Worm (Caenorhabditis elegans) whole organism, L2 larva: ENCODE data around the gene ZK353.3.

Experiments
- C34F6.9 ChIP-seq: fragments of 150-350 bp; optimal IDR thresholded peaks from 2 replicates; lab custom pipeline; 2014; ENCODE audit warnings: missing biosample characterization, missing genetic modification characterization
- Y55F3AM.14 ChIP-seq: fragments of 200-800 bp; sonication (Bioruptor generic); optimal IDR thresholded peaks from 2 replicates; lab custom pipeline; 2018; ENCODE audit warnings: mild to moderate bottlenecking, missing genetic modification characterization, missing compliant biosample characterization
- ZK546.5 ChIP-seq: sonication (generic microtip); optimal IDR thresholded peaks from 2 replicates; lab custom pipeline; 2017; ENCODE audit warnings: missing biosample characterization, missing genetic modification characterization
- aly-2 ChIP-seq: fragments of 150-350 bp; optimal IDR thresholded peaks from 2 replicates; lab custom pipeline; 2014; ENCODE audit warnings: missing biosample characterization, missing genetic modification characterization
- ama-1 ChIP-seq: fragments of 150-350 bp; optimal IDR thresholded peaks from 2 replicates; lab custom pipeline; 2018; ENCODE audit warnings: inconsistent platforms
- ceh-16 ChIP-seq: fragments of 150-350 bp; optimal IDR thresholded peaks from 2 replicates; lab custom pipeline; 2014; ENCODE audit warnings: missing biosample characterization, missing genetic modification characterization
- ceh-82 ChIP-seq: fragments of 150-350 bp; optimal IDR thresholded peaks from 2 replicates; lab custom pipeline; 2014; ENCODE audit warnings: missing biosample characterization, missing genetic modification characterization
- crh-2 ChIP-seq: sonication (generic microtip); optimal IDR thresholded peaks from 2 replicates; lab custom pipeline; 2017; ENCODE audit warnings: missing biosample characterization, missing genetic modification characterization
- dmd-4 ChIP-seq: sonication (generic microtip); optimal IDR thresholded peaks from 2 replicates; lab custom pipeline; 2017; ENCODE audit warnings: missing biosample characterization, missing genetic modification characterization
- egl-27 ChIP-seq: sonication (generic microtip); optimal IDR thresholded peaks from 3 replicates; lab custom pipeline; 2017; ENCODE audit warnings: missing biosample characterization, missing genetic modification reagents, missing genetic modification characterization
- elt-1 ChIP-seq: fragments of 150-350 bp; optimal IDR thresholded peaks from 2 replicates; lab custom pipeline; 2014; ENCODE audit warnings: missing biosample characterization, missing genetic modification characterization
- elt-3 ChIP-seq: sonication (generic microtip); optimal IDR thresholded peaks from 2 replicates; lab custom pipeline; 2017; ENCODE audit warnings: missing biosample characterization, missing genetic modification characterization
- lin-11 ChIP-seq: fragments of 150-350 bp; sonication (generic microtip); optimal IDR thresholded peaks from 2 replicates; lab custom pipeline; 2014; ENCODE audit warnings: missing biosample characterization, missing genetic modification characterization, inconsistent platforms, mixed read lengths
- lin-39 ChIP-seq: fragments of 150-350 bp; optimal IDR thresholded peaks from 2 replicates; lab custom pipeline; 2014; ENCODE audit warnings: missing biosample characterization, missing genetic modification reagents, missing genetic modification characterization
- mdl-1 ChIP-seq, 2 experiments: fragments of 150-350 bp in 1 of 2; sonication (generic microtip) in 1 of 2; optimal IDR thresholded peaks; 2 replicates each; lab custom pipeline; 2017; ENCODE audit warnings: missing biosample characterization in 2 of 2, missing genetic modification characterization in 2 of 2
- nhr-11 ChIP-seq: fragments of 150-350 bp; optimal IDR thresholded peaks from 2 replicates; lab custom pipeline; 2014; ENCODE audit warnings: missing biosample characterization, missing genetic modification characterization
- nhr-23 ChIP-seq: fragments of 150-350 bp; optimal IDR thresholded peaks from 2 replicates; lab custom pipeline; 2014; ENCODE audit warnings: missing biosample characterization, missing genetic modification reagents, missing genetic modification characterization
- nhr-237 ChIP-seq: fragments of 150-350 bp; optimal IDR thresholded peaks from 2 replicates; lab custom pipeline; 2014; ENCODE audit warnings: missing biosample characterization, missing genetic modification characterization
- nhr-6 ChIP-seq: fragments of 150-350 bp; optimal IDR thresholded peaks from 2 replicates; lab custom pipeline; 2014; ENCODE audit warnings: missing biosample characterization, missing genetic modification characterization
- sma-3 ChIP-seq: sonication (generic microtip); optimal IDR thresholded peaks from 2 replicates; lab custom pipeline; 2016; ENCODE audit warnings: missing genetic modification reagents, missing genetic modification characterization, missing compliant biosample characterization
- sma-9 ChIP-seq, 2 experiments: fragments of 150-350 bp in 1 of 2; sonication (generic microtip) in 1 of 2; optimal IDR thresholded peaks; 2 replicates each; lab custom pipeline; 2014 to 2016; ENCODE audit warnings: missing genetic modification characterization in 2 of 2, mild to moderate bottlenecking in 1 of 2, missing biosample characterization in 1 of 2, missing compliant biosample characterization in 1 of 2, missing genetic modification reagents in 1 of 2, moderate library complexity in 1 of 2
- unc-55 ChIP-seq: fragments of 150-350 bp; sonication (generic microtip); optimal IDR thresholded peaks from 3 replicates; lab custom pipeline; 2014; ENCODE audit warnings: missing biosample characterization, missing genetic modification reagents, missing genetic modification characterization
- zag-1 ChIP-seq: fragments of 150-350 bp; optimal IDR thresholded peaks from 2 replicates; lab custom pipeline; 2014; ENCODE audit warnings: missing biosample characterization, missing genetic modification characterization
- ztf-1 ChIP-seq: fragments of 200-800 bp; sonication (Bioruptor generic); conservative IDR thresholded peaks from 2 replicates; pipeline ENCODE4 v1.3.6; 2022; ENCODE audit warnings: missing genetic modification characterization, missing compliant biosample characterization
- ztf-11 ChIP-seq: sonication (generic microtip); optimal IDR thresholded peaks from 2 replicates; lab custom pipeline; 2017; ENCODE audit warnings: missing biosample characterization, missing genetic modification characterization

The ZK353.3 gene

DNA sequence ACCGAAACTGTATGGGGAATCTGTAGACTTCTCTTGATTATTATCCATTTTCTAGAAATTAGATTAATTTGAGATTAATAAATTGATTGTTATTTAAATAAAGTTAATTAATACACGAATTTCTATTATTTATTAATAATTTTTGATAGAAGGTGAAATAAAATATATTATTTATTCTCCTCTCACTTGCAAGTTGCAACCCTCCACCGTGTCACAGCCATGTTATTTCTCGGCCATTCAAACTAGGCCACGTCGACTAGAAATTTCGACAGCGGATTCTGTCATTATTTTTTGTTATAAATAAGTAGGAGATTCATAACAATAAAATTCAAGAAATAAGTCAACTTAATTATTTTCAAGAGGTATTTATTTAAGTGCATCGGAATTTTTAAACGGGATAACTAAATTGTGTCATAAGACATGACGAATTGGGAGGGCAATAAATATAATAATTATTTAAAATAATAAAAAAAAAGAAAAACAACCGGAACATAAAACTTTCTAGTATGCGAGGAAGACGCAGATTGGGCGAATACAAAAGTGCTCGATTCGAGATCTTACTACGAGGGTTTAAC is 47.9 kb downstream of the ZK353.3 start, which contains the start of gene ufbp-1 (continued):
- no peak for TF ChIP-seq nhr-23 (tag; lab: Kevin White, UChicago)
- TF ChIP-seq ceh-16 = no peak
- no peak for TF ChIP-seq elt-3 (tag; lab: Kevin White, UChicago)
- TF ChIP-seq sma-9 (GFP tag; optimal IDR thresholded peaks at IDR 0.05; lab: Kevin White, UChicago) = peak; percentile 0
- TF ChIP-seq sma-9 (tag; optimal IDR thresholded peaks at IDR 0.05; lab: Kevin White, UChicago) = no peak
- TF ChIP-seq dmd-4 (tag; lab: Kevin White, UChicago) = no peak
- TF ChIP-seq ztf-1 (GFP tag; lab: Robert Waterston, UW) = no peak
- TF ChIP-seq C34F6.9 (tag; lab: Kevin White, UChicago) = peak; percentile 93

DNA sequence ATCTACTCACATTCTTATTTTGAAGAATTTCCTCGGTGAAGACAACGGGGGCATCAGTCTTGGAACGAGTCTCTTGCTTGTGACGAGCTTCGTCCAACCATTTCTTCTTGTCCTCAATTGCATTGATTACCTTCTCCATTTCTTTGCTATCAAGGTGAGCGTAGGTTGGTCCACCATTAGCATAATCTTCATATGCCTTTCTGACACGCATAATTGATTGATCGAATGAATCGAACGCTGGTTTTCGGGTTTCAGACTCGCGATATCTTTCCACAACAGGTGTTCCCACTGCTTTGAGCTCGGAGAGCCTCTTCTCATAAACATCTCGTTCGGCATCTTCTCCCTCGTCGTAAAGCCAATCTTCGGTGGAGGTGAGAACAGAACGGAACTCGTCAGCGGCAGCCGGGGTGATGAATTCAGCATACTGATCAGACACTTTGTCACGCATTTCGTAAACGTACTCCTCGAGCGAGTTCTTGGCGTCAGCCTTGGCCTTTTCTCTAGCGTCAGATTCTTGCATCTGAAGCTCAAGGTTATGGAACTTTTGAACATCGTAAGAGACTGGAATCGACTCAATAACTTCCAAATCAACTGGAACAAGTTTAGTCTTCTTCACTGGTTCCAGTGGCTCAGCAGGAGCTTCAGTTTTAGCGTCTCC is 48.8 kb downstream of the ZK353.3 start:
- TF ChIP-seq ama-1 (peak; percentile 72), nhr-237 (tag; lab: Kevin White, UChicago) (no peak), lin-11 (tag; lab: Kevin White, UChicago) (peak; percentile 28)

DNA sequence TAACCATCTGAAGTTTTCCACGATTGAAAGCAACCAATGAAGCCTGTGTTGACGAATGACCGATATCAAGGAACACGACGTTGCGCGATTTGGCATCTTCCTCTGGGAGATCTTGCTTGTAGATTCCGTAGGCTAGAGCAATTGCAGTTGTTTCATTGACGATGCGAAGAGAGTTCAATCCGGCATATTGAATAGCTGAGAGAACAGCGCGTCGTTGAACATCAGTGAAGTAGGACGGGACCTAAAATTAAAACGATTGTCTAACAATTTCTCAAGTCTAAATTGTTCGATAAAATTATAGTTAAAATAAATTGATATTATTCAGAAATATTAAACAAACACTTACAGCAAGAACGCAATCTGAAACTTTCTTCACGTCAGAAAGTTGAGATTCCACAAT is 50.3 kb downstream of the ZK353.3 start:
- TF ChIP-seq ZK546.5 (tag; lab: Kevin White, UChicago) (no peak), crh-2 (tag; lab: Kevin White, UChicago) (no peak), zag-1 (no peak), sma-3 (GFP tag; lab: Kevin White, UChicago) (no peak), nhr-11 (tag; lab: Kevin White, UChicago) (no peak), elt-1 (no peak), ceh-82 (tag; lab: Kevin White, UChicago) (no peak), lin-39 (tag; lab: Kevin White, UChicago) (no peak), aly-2 (no peak), elt-3 (tag; lab: Kevin White, UChicago) (no peak), egl-27 (tag; lab: Kevin White, UChicago) (no peak), nhr-23 (tag; lab: Kevin White, UChicago) (no peak), ztf-11 (tag; lab: Kevin White, UChicago) (no peak), Y55F3AM.14 (GFP tag; lab: Kevin White, UChicago) (no peak), mdl-1 (tag; optimal IDR thresholded peaks at IDR 0.05; lab: Kevin White, UChicago) (no peak), nhr-6 (tag; lab: Kevin White, UChicago) (no peak), ama-1 (no peak), unc-55 (GFP tag; lab: Kevin White, UChicago) (no peak)
